Worm (Caenorhabditis elegans) whole organism, early embryonic: Measurements from ENCODE around the gene F54G2.1.

Experiments used
- B0310.2 ChIP-seq: sonication (generic microtip); optimal IDR thresholded peaks from 2 replicates; lab custom pipeline; 2016; ENCODE audit warnings: mild to moderate bottlenecking, missing genetic modification characterization, missing compliant biosample characterization
- F13C5.2 ChIP-seq: sonication (generic microtip); optimal IDR thresholded peaks from 2 replicates; lab custom pipeline; 2017; ENCODE audit warnings: mild to moderate bottlenecking, missing genetic modification characterization, inconsistent platforms, missing compliant biosample characterization
- aly-1 ChIP-seq: sonication (generic microtip); optimal IDR thresholded peaks from 2 replicates; lab custom pipeline; 2016; ENCODE audit warnings: missing genetic modification characterization, missing compliant biosample characterization
- ama-1 ChIP-seq: fragments of 150-350 bp; optimal IDR thresholded peaks from 2 replicates; lab custom pipeline; 2014
- ceh-13 ChIP-seq: fragments of 200-800 bp; sonication (Bioruptor generic); optimal IDR thresholded peaks from 2 replicates; lab custom pipeline; 2018; ENCODE audit warnings: mild to moderate bottlenecking, missing genetic modification characterization, missing compliant biosample characterization
- ceh-36 ChIP-seq: sonication (generic microtip); optimal IDR thresholded peaks from 2 replicates; lab custom pipeline; 2016; ENCODE audit warnings: missing genetic modification characterization, inconsistent platforms, missing compliant biosample characterization
- ets-7 ChIP-seq: sonication (generic microtip); optimal IDR thresholded peaks from 2 replicates; lab custom pipeline; 2016; ENCODE audit warnings: missing genotype, missing genetic modification characterization, missing compliant biosample characterization
- flt-1 ChIP-seq: fragments of 200-800 bp; sonication (Bioruptor generic); IDR thresholded peaks from 2 replicates; pipeline ENCODE4 v1.3.6; 2022; ENCODE audit warnings: missing genetic modification characterization, missing compliant biosample characterization
- hmbx-1 ChIP-seq: sonication (generic microtip); optimal IDR thresholded peaks from 2 replicates; lab custom pipeline; 2016; ENCODE audit warnings: mild to moderate bottlenecking, missing genetic modification characterization, missing compliant biosample characterization
- hmg-4 ChIP-seq: fragments of 200-800 bp; sonication (Bioruptor generic); optimal IDR thresholded peaks from 2 replicates; lab custom pipeline; 2018; ENCODE audit warnings: mild to moderate bottlenecking, missing genetic modification characterization, missing compliant biosample characterization
- hnd-1 ChIP-seq: sonication (generic microtip); optimal IDR thresholded peaks from 2 replicates; lab custom pipeline; 2016; ENCODE audit warnings: missing genetic modification characterization, missing compliant biosample characterization
- pes-1 ChIP-seq: fragments of 200-800 bp; sonication (Bioruptor generic); IDR thresholded peaks from 2 replicates; pipeline ENCODE4 v1.3.6; 2022; ENCODE audit warnings: missing genetic modification reagents, missing genetic modification characterization, missing compliant biosample characterization
- scrt-1 ChIP-seq: fragments of 200-800 bp; sonication (Bioruptor generic); IDR thresholded peaks from 2 replicates; pipeline ENCODE4 v1.3.6; 2022; ENCODE audit warnings: missing genetic modification characterization, missing compliant biosample characterization
- sea-1 ChIP-seq: fragments of 200-800 bp; sonication (Bioruptor generic); conservative IDR thresholded peaks from 2 replicates; pipeline ENCODE4 v1.3.6; 2022; ENCODE audit warnings: missing genetic modification characterization, missing compliant biosample characterization
- tbx-11 ChIP-seq: fragments of 200-800 bp; sonication (Bioruptor generic); IDR thresholded peaks from 2 replicates; pipeline ENCODE4 v1.3.6; 2022; ENCODE audit warnings: missing genetic modification characterization, missing compliant biosample characterization
- tbx-37 ChIP-seq: fragments of 200-800 bp; sonication (Bioruptor generic); conservative IDR thresholded peaks from 2 replicates; pipeline ENCODE4 v1.3.6; 2022; ENCODE audit warnings: missing genetic modification reagents, missing genetic modification characterization, missing compliant biosample characterization
- tra-4 ChIP-seq: sonication (generic microtip); optimal IDR thresholded peaks from 2 replicates; lab custom pipeline; 2017; ENCODE audit warnings: missing genetic modification characterization, missing compliant biosample characterization

The F54G2.1 gene

ce11 chrX:2654334-2654733 lies 9.8 kb downstream of the F54G2.1 start:
- no peak for TF ChIP-seq ama-1 (lab: Kevin White, UChicago)
- TF ChIP-seq F13C5.2 (tag; lab: Kevin White, UChicago): no peak
- TF ChIP-seq hmg-4: no peak

ce11 chrX:2641094-2641493 lies 23.1 kb downstream of the F54G2.1 start:
- TF ChIP-seq scrt-1 (GFP tag; lab: Robert Waterston, UW) (no peak), ets-7 (tag; lab: Kevin White, UChicago) (no peak), pes-1 (no peak), hmbx-1 (tag; lab: Kevin White, UChicago) (no peak), aly-1 (tag; lab: Kevin White, UChicago) (no peak), B0310.2 (tag; lab: Kevin White, UChicago) (no peak), ceh-36 (tag; lab: Kevin White, UChicago) (no peak), tbx-37 (GFP tag; lab: Robert Waterston, UW) (no peak), ceh-13 (GFP tag; lab: Kevin White, UChicago) (no peak), ama-1 (lab: Kevin White, UChicago) (no peak), tra-4 (no peak), flt-1 (GFP tag; lab: Robert Waterston, UW) (no peak), tbx-11 (no peak), F13C5.2 (tag; lab: Kevin White, UChicago) (no peak), hmg-4 (no peak), sea-1 (GFP tag; lab: Robert Waterston, UW) (no peak)

ce11 chrX:2640556-2640955 lies 23.6 kb downstream of the F54G2.1 start:
- TF ChIP-seq F13C5.2 (tag; lab: Kevin White, UChicago) (no peak), tbx-37 (GFP tag; lab: Robert Waterston, UW) (no peak), sea-1 (GFP tag; lab: Robert Waterston, UW) (no peak), scrt-1 (GFP tag; lab: Robert Waterston, UW) (no peak), ets-7 (tag; lab: Kevin White, UChicago) (no peak), ceh-36 (tag; lab: Kevin White, UChicago) (no peak), hmg-4 (no peak), pes-1 (no peak), aly-1 (tag; lab: Kevin White, UChicago) (no peak), hmbx-1 (tag; lab: Kevin White, UChicago) (no peak)

- TF ChIP-seq ama-1 (lab: Kevin White, UChicago) (no peak), hnd-1 (no peak), ets-7 (tag; lab: Kevin White, UChicago) (no peak), ceh-36 (tag; lab: Kevin White, UChicago) (no peak), tra-4 (no peak), aly-1 (tag; lab: Kevin White, UChicago) (no peak), scrt-1 (GFP tag; lab: Robert Waterston, UW) (no peak), tbx-37 (GFP tag; lab: Robert Waterston, UW) (no peak), hmg-4 (no peak), B0310.2 (tag; lab: Kevin White, UChicago) (no peak), hmbx-1 (tag; lab: Kevin White, UChicago) (no peak), pes-1 (no peak), sea-1 (GFP tag; lab: Robert Waterston, UW) (no peak), flt-1 (GFP tag; lab: Robert Waterston, UW) (no peak), ceh-13 (GFP tag; lab: Kevin White, UChicago) (no peak), F13C5.2 (tag; lab: Kevin White, UChicago) (no peak), tbx-11 (no peak)
Observed at ce11 chrX:2632869-2633268, 31.3 kb downstream of the F54G2.1 start.

- TF ChIP-seq ets-7 (tag; lab: Kevin White, UChicago): no peak
- no peak for TF ChIP-seq hmbx-1 (tag; lab: Kevin White, UChicago)
- TF ChIP-seq ceh-13 (GFP tag; lab: Kevin White, UChicago): no peak
- no peak for TF ChIP-seq tbx-37 (GFP tag; lab: Robert Waterston, UW)
- no peak for TF ChIP-seq B0310.2 (tag; lab: Kevin White, UChicago)
- TF ChIP-seq hmg-4: no peak
- TF ChIP-seq tra-4: no peak
- TF ChIP-seq aly-1 (tag; lab: Kevin White, UChicago): no peak
- no peak for TF ChIP-seq ceh-36 (tag; lab: Kevin White, UChicago)
- TF ChIP-seq tbx-11: no peak
- TF ChIP-seq ama-1 (lab: Kevin White, UChicago): no peak
- no peak for TF ChIP-seq flt-1 (GFP tag; lab: Robert Waterston, UW)
- TF ChIP-seq pes-1: no peak
- no peak for TF ChIP-seq hnd-1
- TF ChIP-seq sea-1 (GFP tag; lab: Robert Waterston, UW): no peak
- TF ChIP-seq scrt-1 (GFP tag; lab: Robert Waterston, UW): no peak
Observed at ce11 chrX:2626153-2626552, 38.0 kb downstream of the F54G2.1 start.

ce11 chrX:2620280-2620679 lies 43.9 kb downstream of the F54G2.1 start:
- TF ChIP-seq hnd-1: no peak
- no peak for TF ChIP-seq tbx-11
- no peak for TF ChIP-seq flt-1 (GFP tag; lab: Robert Waterston, UW)
- no peak for TF ChIP-seq F13C5.2 (tag; lab: Kevin White, UChicago)

- TF ChIP-seq flt-1 (GFP tag; lab: Robert Waterston, UW) (no peak), ets-7 (tag; lab: Kevin White, UChicago) (no peak), pes-1 (no peak), hmbx-1 (tag; lab: Kevin White, UChicago) (no peak), hnd-1 (no peak), tbx-11 (no peak), ceh-13 (GFP tag; lab: Kevin White, UChicago) (no peak), scrt-1 (GFP tag; lab: Robert Waterston, UW) (no peak), hmg-4 (no peak), tra-4 (no peak)
Observed at ce11 chrX:2615626-2616025, 48.5 kb downstream of the F54G2.1 start, which contains the start of gene T03G6.3. TSS of gene T03G6.3 (minus strand) at chrX:2615726.

- TF ChIP-seq aly-1 (tag; lab: Kevin White, UChicago) (no peak), ets-7 (tag; lab: Kevin White, UChicago) (no peak)
Observed at ce11 chrX:2614158-2614557, 50.0 kb downstream of the F54G2.1 start.
